Worm (Caenorhabditis elegans) whole organism, young adult: Measurements from ENCODE around the gene F53G2.1.

ENCODE experiments used
- K12H6.12 ChIP-seq: fragments of 200-800 bp; sonication (Bioruptor generic); optimal IDR thresholded peaks from 2 replicates; lab custom pipeline; 2018; ENCODE audit warnings: mild to moderate bottlenecking, missing genetic modification characterization, missing compliant biosample characterization
- lin-35 ChIP-seq, 3 experiments: fragments of 150-350 bp in 2 of 3; sonication (generic microtip) in 1 of 3; optimal IDR thresholded peaks; 2 replicates each; lab custom pipeline; 2014 to 2018; ENCODE audit warnings: missing biosample characterization in 3 of 3, missing genetic modification characterization in 3 of 3, missing genetic modification reagents in 3 of 3
- ztf-18 ChIP-seq: sonication (generic microtip); optimal IDR thresholded peaks from 2 replicates; lab custom pipeline; 2016; ENCODE audit warnings: missing genotype, mild to moderate bottlenecking, missing genetic modification characterization, missing compliant biosample characterization

- TF ChIP-seq ztf-18 (tag; lab: Kevin White, UChicago) (no peak), lin-35 (GFP tag; optimal IDR thresholded peaks at IDR 0.05; lab: Kevin White, UChicago) (no peak), K12H6.12 (tag; lab: Kevin White, UChicago) (no peak)
Observed at ce11 chrII:2454822-2455221, 33.7 kb upstream of the F53G2.1 start.
